Fruit fly (Drosophila melanogaster) whole organism, adult: ENCODE data around the gene CG34432.

Source experiments
- CG11617 ChIP-seq: fragments of 200-800 bp; sonication (Bioruptor generic); optimal IDR thresholded peaks from 2 replicates; lab custom pipeline; 2017; ENCODE audit warnings: mild to moderate bottlenecking, missing biosample characterization, missing genetic modification reagents, missing genetic modification characterization
- CG12768 ChIP-seq: fragments of 200-800 bp; sonication (Bioruptor generic); optimal IDR thresholded peaks from 2 replicates; lab custom pipeline; 2017; ENCODE audit warnings: missing biosample characterization, missing genetic modification characterization, mild to moderate bottlenecking, moderate library complexity, missing genetic modification reagents
- CG14711 ChIP-seq: fragments of 200-800 bp; sonication (Bioruptor generic); optimal IDR thresholded peaks from 2 replicates; lab custom pipeline; 2018; ENCODE audit warnings: missing biosample characterization, mild to moderate bottlenecking, missing genetic modification characterization, moderate library complexity
- CG1620 ChIP-seq: fragments of 200-800 bp; sonication (Bioruptor generic); optimal IDR thresholded peaks from 2 replicates; lab custom pipeline; 2016; ENCODE audit warnings: missing biosample characterization, missing genetic modification characterization
- CG33017 ChIP-seq: fragments of 200-800 bp; sonication (Bioruptor generic); optimal IDR thresholded peaks from 2 replicates; lab custom pipeline; 2018; ENCODE audit warnings: missing biosample characterization, mild to moderate bottlenecking, missing genetic modification characterization, moderate library complexity
- CG5204 ChIP-seq: fragments of 200-800 bp; sonication (Bioruptor generic); optimal IDR thresholded peaks from 2 replicates; lab custom pipeline; 2016; ENCODE audit warnings: missing biosample characterization, missing genetic modification characterization
- CG7045 ChIP-seq: fragments of 200-800 bp; sonication (Bioruptor generic); optimal IDR thresholded peaks from 2 replicates; lab custom pipeline; 2017; ENCODE audit warnings: missing biosample characterization, mild to moderate bottlenecking, missing genetic modification characterization
- CG7101 ChIP-seq: fragments of 200-800 bp; sonication (Bioruptor generic); optimal IDR thresholded peaks from 2 replicates; lab custom pipeline; 2018; ENCODE audit warnings: missing biosample characterization, mild to moderate bottlenecking, missing genetic modification characterization, moderate library complexity
- Clk ChIP-seq: fragments of 200-800 bp; sonication (Bioruptor generic); optimal IDR thresholded peaks from 2 replicates; lab custom pipeline; 2017; ENCODE audit warnings: missing biosample characterization, missing genetic modification characterization
- Crg-1 ChIP-seq: fragments of 200-800 bp; sonication (Bioruptor generic); optimal IDR thresholded peaks from 2 replicates; lab custom pipeline; 2016; ENCODE audit warnings: missing biosample characterization, missing genetic modification characterization
- Hr96 ChIP-seq: fragments of 200-800 bp; sonication (Bioruptor generic); optimal IDR thresholded peaks from 2 replicates; lab custom pipeline; 2016; ENCODE audit warnings: missing biosample characterization, missing genetic modification characterization
- Mnt ChIP-seq: fragments of 200-800 bp; sonication (Bioruptor generic); optimal IDR thresholded peaks from 2 replicates; lab custom pipeline; 2016; ENCODE audit warnings: missing biosample characterization, mild to moderate bottlenecking, missing genetic modification characterization
- bab1 ChIP-seq: fragments of 200-800 bp; sonication (Bioruptor generic); optimal IDR thresholded peaks from 3 replicates; lab custom pipeline; 2019; ENCODE audit warnings: missing biosample characterization, mild to moderate bottlenecking, missing genetic modification characterization, moderate library complexity
- cic ChIP-seq: fragments of 200-800 bp; sonication (Bioruptor generic); optimal IDR thresholded peaks from 2 replicates; lab custom pipeline; 2017; ENCODE audit warnings: missing biosample characterization, mild to moderate bottlenecking, missing genetic modification characterization, moderate library complexity
- cnc ChIP-seq, 2 experiments: fragments of >200 bp; optimal IDR thresholded peaks; 2 replicates each; lab custom pipeline; 2017
- kay ChIP-seq: fragments of 200-800 bp; sonication (Bioruptor generic); peaks from one replicate; lab custom pipeline; 2016; ENCODE audit warnings: missing biosample characterization, missing genetic modification characterization, borderline replicate concordance
- ovo ChIP-seq: fragments of 200-800 bp; sonication (Bioruptor generic); optimal IDR thresholded peaks from 2 replicates; lab custom pipeline; 2016; ENCODE audit warnings: missing biosample characterization, missing genetic modification characterization
- pad ChIP-seq: fragments of 200-800 bp; sonication (Bioruptor generic); optimal IDR thresholded peaks from 3 replicates; lab custom pipeline; 2017; ENCODE audit warnings: missing biosample characterization, missing genetic modification characterization, mild to moderate bottlenecking, moderate library complexity, missing genetic modification reagents
- tj ChIP-seq: fragments of 200-800 bp; sonication (Bioruptor generic); optimal IDR thresholded peaks from 3 replicates; lab custom pipeline; 2017; ENCODE audit warnings: missing biosample characterization, mild to moderate bottlenecking, missing genetic modification characterization, moderate library complexity
- toe ChIP-seq: fragments of 200-800 bp; sonication (Bioruptor generic); optimal IDR thresholded peaks from 2 replicates; lab custom pipeline; 2016; ENCODE audit warnings: missing biosample characterization, missing genetic modification characterization

The CG34432 gene

DNA sequence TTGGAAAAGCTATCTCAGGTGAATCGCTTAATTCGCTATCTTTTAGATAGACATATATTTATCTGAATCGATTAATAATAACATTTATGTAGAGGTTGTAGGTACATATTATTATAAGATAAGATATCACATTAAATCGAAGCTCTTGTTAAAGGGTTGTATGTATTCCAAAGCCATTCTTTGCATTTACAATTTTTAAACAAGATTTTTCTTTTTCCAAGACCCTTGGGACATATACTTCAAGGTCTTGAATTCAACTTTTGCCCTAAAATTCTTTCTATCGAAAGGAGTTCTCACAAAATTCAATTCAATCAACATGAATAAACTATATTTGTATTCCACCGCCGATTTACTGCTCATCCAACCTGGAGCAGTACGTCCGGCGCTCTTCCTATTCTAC is at the start of gene CG34432:
CG34432 (plus strand) TSS at position 301 of the 400 bp plus-strand sequence.
- TF ChIP-seq ovo (GFP tag; lab: Kevin White, UChicago) (no peak), CG7101 (tag; lab: Kevin White, UChicago) (no peak), CG12768 (GFP tag; lab: Kevin White, UChicago) (no peak), pad (no peak), bab1 (GFP tag; lab: Kevin White, UChicago) (no peak), CG7045 (GFP tag; lab: Kevin White, UChicago) (no peak), Hr96 (GFP tag; lab: Kevin White, UChicago) (no peak), Crg-1 (GFP tag; lab: Kevin White, UChicago) (no peak), CG5204 (GFP tag; lab: Kevin White, UChicago) (no peak), CG1620 (GFP tag; lab: Kevin White, UChicago) (no peak), toe (GFP tag; lab: Kevin White, UChicago) (no peak), cic (GFP tag; lab: Kevin White, UChicago) (no peak), CG33017 (tag; lab: Kevin White, UChicago) (no peak), CG14711 (tag; lab: Kevin White, UChicago) (no peak), kay (GFP tag; lab: Kevin White, UChicago) (no peak), Mnt (GFP tag; lab: Kevin White, UChicago) (no peak), CG11617 (GFP tag; lab: Kevin White, UChicago) (no peak), tj (GFP tag; lab: Kevin White, UChicago) (no peak)

dm6 chr3R:30599404-30599980 is 49.5 kb upstream of the CG34432 start:
- TF ChIP-seq Mnt (GFP tag; lab: Kevin White, UChicago) (peak; percentile 49), pad (peak; percentile 52), kay (GFP tag; lab: Kevin White, UChicago) (peak; percentile 64), CG14711 (tag; lab: Kevin White, UChicago) (no peak)

DNA sequence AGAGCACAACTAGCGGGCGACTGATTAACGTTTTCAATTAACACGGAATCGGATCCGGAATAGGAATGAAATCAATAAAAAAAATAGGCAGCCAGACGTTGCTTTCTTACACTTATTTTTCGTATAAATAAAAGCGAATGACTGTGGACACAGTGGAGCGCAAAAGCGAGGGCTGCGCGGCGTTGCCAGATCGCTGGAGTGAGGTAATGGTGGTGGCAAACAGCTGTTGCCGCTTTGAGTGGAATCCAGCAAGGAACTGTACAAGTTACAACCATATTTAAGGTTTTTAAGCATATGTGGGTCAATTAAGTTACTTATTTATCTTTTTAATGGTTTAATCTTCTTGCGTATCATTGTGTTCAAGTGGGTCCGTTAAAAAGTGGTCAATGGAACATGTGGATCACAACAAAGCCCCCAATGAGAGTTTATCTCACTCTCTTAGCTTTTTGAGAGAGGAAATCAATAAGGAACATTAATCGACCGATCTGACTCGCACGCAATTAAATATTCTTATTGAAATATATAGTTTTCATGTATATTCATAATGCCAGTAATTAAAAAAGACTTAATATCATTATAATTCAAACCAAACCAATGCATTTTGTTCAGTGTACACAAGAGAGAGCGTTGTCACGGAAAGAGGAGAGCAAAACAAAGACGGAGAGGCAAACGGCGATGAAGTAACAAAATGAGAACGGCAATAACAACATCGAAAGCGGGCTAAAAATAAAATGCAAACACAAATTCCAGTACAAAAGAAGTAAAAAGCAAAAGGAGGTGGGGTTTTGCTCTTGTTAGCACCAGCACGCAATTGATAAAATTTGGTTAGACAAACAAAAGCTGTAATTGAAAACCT is 48.6 kb upstream of the CG34432 start:
- TF ChIP-seq CG7101 (tag; lab: Kevin White, UChicago) (peak; percentile 87), toe (GFP tag; lab: Kevin White, UChicago) (peak; percentile 52), ovo (GFP tag; lab: Kevin White, UChicago) (no peak), CG11617 (GFP tag; lab: Kevin White, UChicago) (peak; percentile 79), pad (peak; percentile 27), CG1620 (GFP tag; lab: Kevin White, UChicago) (peak; percentile 32), CG14711 (tag; lab: Kevin White, UChicago) (peak; percentile 69), CG5204 (GFP tag; lab: Kevin White, UChicago) (peak; percentile 78), cic (GFP tag; lab: Kevin White, UChicago) (no peak), Clk (peak; percentile 17), CG12768 (GFP tag; lab: Kevin White, UChicago) (peak; percentile 72), Crg-1 (GFP tag; lab: Kevin White, UChicago) (peak; percentile 2), tj (GFP tag; lab: Kevin White, UChicago) (peak; percentile 51), cnc (optimal IDR thresholded peaks at IDR 0.05; lab: Kevin White, UChicago) (no peak), CG33017 (tag; lab: Kevin White, UChicago) (peak; percentile 86), CG7045 (GFP tag; lab: Kevin White, UChicago) (peak; percentile 77), bab1 (GFP tag; lab: Kevin White, UChicago) (peak; percentile 82), kay (GFP tag; lab: Kevin White, UChicago) (peak; percentile 87), Mnt (GFP tag; lab: Kevin White, UChicago) (peak; percentile 47), Hr96 (GFP tag; lab: Kevin White, UChicago) (peak; percentile 72)

dm6 chr3R:30601440-30602256 is 47.3 kb upstream of the CG34432 start, which contains the start of the genes CG2246 and CG31021:
Gene CG2246, minus strand, starts transcription at chr3R:30601489.
Gene CG31021, plus strand, starts transcription at chr3R:30602206.
- TF ChIP-seq Clk (peak; percentile 47), cnc (optimal IDR thresholded peaks at IDR 0.05; lab: Kevin White, UChicago) (no peak), ovo (GFP tag; lab: Kevin White, UChicago) (peak; percentile 51), CG11617 (GFP tag; lab: Kevin White, UChicago) (peak; percentile 28), CG33017 (tag; lab: Kevin White, UChicago) (no peak), cic (GFP tag; lab: Kevin White, UChicago) (no peak), CG14711 (tag; lab: Kevin White, UChicago) (no peak), CG5204 (GFP tag; lab: Kevin White, UChicago) (peak; percentile 72), pad (peak; percentile 12), Hr96 (GFP tag; lab: Kevin White, UChicago) (peak; percentile 3), CG7045 (GFP tag; lab: Kevin White, UChicago) (peak; percentile 34), tj (GFP tag; lab: Kevin White, UChicago) (no peak), kay (GFP tag; lab: Kevin White, UChicago) (no peak), CG1620 (GFP tag; lab: Kevin White, UChicago) (peak; percentile 49), Crg-1 (GFP tag; lab: Kevin White, UChicago) (peak; percentile 31), Mnt (GFP tag; lab: Kevin White, UChicago) (peak; percentile 11), bab1 (GFP tag; lab: Kevin White, UChicago) (peak; percentile 25), toe (GFP tag; lab: Kevin White, UChicago) (peak; percentile 65), CG12768 (GFP tag; lab: Kevin White, UChicago) (no peak), CG7101 (tag; lab: Kevin White, UChicago) (peak; percentile 20)
